Worm (Caenorhabditis elegans) whole organism, young adult: ENCODE measurements around the gene nspa-9.

ENCODE experiments used
- F49E8.2 ChIP-seq: sonication (generic microtip); optimal IDR thresholded peaks from 3 replicates; lab custom pipeline; 2017; ENCODE audit warnings: missing genetic modification characterization, mild to moderate bottlenecking, missing compliant biosample characterization, antibody characterized with exemption, moderate library complexity; ENCODE audit not compliant: insufficient read depth
- akir-1 ChIP-seq: fragments of 200-800 bp; sonication (Bioruptor generic); optimal IDR thresholded peaks from 2 replicates; lab custom pipeline; 2018; ENCODE audit warnings: mild to moderate bottlenecking, missing genetic modification characterization, moderate library complexity, missing compliant biosample characterization
- atf-7 ChIP-seq: sonication (generic microtip); optimal IDR thresholded peaks from 2 replicates; lab custom pipeline; 2017; ENCODE audit warnings: mild to moderate bottlenecking, missing genetic modification characterization, missing compliant biosample characterization
- bed-2 ChIP-seq: fragments of 200-800 bp; sonication (Bioruptor generic); IDR thresholded peaks from 2 replicates; pipeline ENCODE4 v1.3.6; 2022; ENCODE audit warnings: missing genetic modification reagents, missing genetic modification characterization, missing compliant biosample characterization
- dpff-1 ChIP-seq: sonication (generic microtip); optimal IDR thresholded peaks from 2 replicates; lab custom pipeline; 2017; ENCODE audit warnings: mild to moderate bottlenecking, missing genetic modification characterization, missing compliant biosample characterization
- him-1 ChIP-seq: sonication (generic microtip); optimal IDR thresholded peaks from 2 replicates; lab custom pipeline; 2016; ENCODE audit warnings: missing genotype, missing genetic modification reagents, missing genetic modification characterization, missing compliant biosample characterization
- lag-1 ChIP-seq: fragments of 200-800 bp; sonication (Bioruptor generic); IDR thresholded peaks from 2 replicates; pipeline ENCODE4 v1.3.6; 2022; ENCODE audit warnings: missing genetic modification reagents, missing genetic modification characterization, missing compliant biosample characterization
- nfya-1 ChIP-seq: sonication (generic microtip); optimal IDR thresholded peaks from 2 replicates; lab custom pipeline; 2017; ENCODE audit warnings: antibody characterized with exemption, missing compliant biosample characterization, missing genetic modification characterization, borderline replicate concordance; ENCODE audit not compliant: insufficient read depth
- nhr-90 ChIP-seq: sonication (generic microtip); optimal IDR thresholded peaks from 2 replicates; lab custom pipeline; 2016; ENCODE audit warnings: missing genotype, mild to moderate bottlenecking, missing genetic modification characterization, missing compliant biosample characterization
- snpc-4 ChIP-seq, 5 experiments: fragments of 150-350 bp in 1 of 5; sonication (generic microtip) in 4 of 5; optimal IDR thresholded peaks; 2 replicates each; lab custom pipeline; 2014 to 2018; ENCODE audit warnings: missing genetic modification characterization in 5 of 5, missing biosample characterization in 3 of 5, antibody characterized with exemption in 2 of 5, mild to moderate bottlenecking in 2 of 5, missing compliant biosample characterization in 2 of 5, missing genotype in 2 of 5, moderate library complexity in 2 of 5, missing genetic modification reagents in 1 of 5
- ztf-18 ChIP-seq: sonication (generic microtip); optimal IDR thresholded peaks from 2 replicates; lab custom pipeline; 2016; ENCODE audit warnings: missing genotype, mild to moderate bottlenecking, missing genetic modification characterization, missing compliant biosample characterization
- ztf-25 ChIP-seq: fragments of 200-800 bp; sonication (Bioruptor generic); IDR thresholded peaks from 2 replicates; pipeline ENCODE4 v1.3.6; 2022; ENCODE audit warnings: missing genetic modification reagents, missing genetic modification characterization, missing compliant biosample characterization

ce11 chrX:11765860-11766259, 27.0 kb downstream of the nspa-9 start:
- TF ChIP-seq F49E8.2 (tag; lab: Kevin White, UChicago) (no peak), akir-1 (GFP tag; lab: Kevin White, UChicago) (no peak), lag-1 (GFP tag; lab: Robert Waterston, UW) (no peak), dpff-1 (tag; lab: Kevin White, UChicago) (no peak), snpc-4 (GFP tag; optimal IDR thresholded peaks at IDR 0.05; lab: Kevin White, UChicago) (no peak), snpc-4 (tag; optimal IDR thresholded peaks at IDR 0.05; lab: Kevin White, UChicago) (no peak), ztf-18 (no peak), ztf-25 (GFP tag; lab: Robert Waterston, UW) (no peak), atf-7 (tag; lab: Kevin White, UChicago) (no peak), nfya-1 (tag; lab: Kevin White, UChicago) (no peak), nhr-90 (tag; lab: Kevin White, UChicago) (no peak), him-1 (tag; lab: Kevin White, UChicago) (no peak), bed-2 (GFP tag; lab: Robert Waterston, UW) (no peak)
